Fruit fly (Drosophila melanogaster) whole organism: ENCODE measurements around the gene CG14963.

Experiments used
- CG8478 ChIP-seq: fragments of >200 bp; optimal IDR thresholded peaks from 2 replicates; lab custom pipeline; 2018; ENCODE audit warnings: inconsistent platforms
- EcR ChIP-seq, 2 experiments: fragments of >200 bp; optimal IDR thresholded peaks; 2 replicates each; lab custom pipeline; 2017; ENCODE audit warnings: missing biosample characterization in 2 of 2, missing genetic modification characterization in 2 of 2, missing genetic modification reagents in 2 of 2

DNA sequence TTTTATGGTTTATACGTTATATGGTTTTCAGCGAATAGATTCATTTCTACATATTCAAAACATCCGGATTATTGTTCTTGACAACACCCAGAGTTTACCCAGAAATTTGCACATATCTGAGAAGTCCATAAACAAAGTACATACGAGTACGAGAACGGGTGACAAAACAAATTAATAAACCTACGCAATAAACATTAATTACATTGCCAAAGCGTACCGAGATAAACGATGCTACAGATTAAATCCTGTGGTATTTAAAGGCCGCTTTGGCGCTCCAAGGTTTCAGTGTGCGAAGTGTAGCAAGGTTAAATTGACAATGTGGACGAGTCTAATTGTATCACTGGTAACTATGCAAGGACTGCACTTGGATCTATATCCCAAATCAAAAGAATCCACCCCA is 14.9 kb upstream of the CG14963 start, which contains the start of gene CG14957:
- TF ChIP-seq CG8478 (lab: Kevin White, UChicago) (no peak), EcR (GFP tag; optimal IDR thresholded peaks at IDR 0.05; lab: Kevin White, UChicago) (no peak)
